Worm (Caenorhabditis elegans) whole organism, young adult: ENCODE measurements around the gene bcf-1.

Experiments used
- F10E7.11 ChIP-seq: sonication (generic microtip); optimal IDR thresholded peaks from 2 replicates; lab custom pipeline; 2017; ENCODE audit warnings: mild to moderate bottlenecking, missing genetic modification characterization, moderate library complexity, missing compliant biosample characterization
- cebp-1 ChIP-seq, 2 experiments: fragments of 200-800 bp in 1 of 2; sonication (Bioruptor generic) in 1 of 2; sonication (generic microtip) in 1 of 2; IDR thresholded peaks in 1 of 2; optimal IDR thresholded peaks in 1 of 2; 2 replicates each; pipeline versions ENCODE4 v1.3.6 to Lab custom; 2017 to 2022; ENCODE audit warnings: missing compliant biosample characterization in 2 of 2, missing genetic modification characterization in 2 of 2, mild to moderate bottlenecking in 1 of 2, missing genetic modification reagents in 1 of 2, moderate library complexity in 1 of 2
- ceh-40 ChIP-seq: fragments of 200-800 bp; sonication (Bioruptor generic); IDR thresholded peaks from 2 replicates; pipeline ENCODE4 v1.3.6; 2022; ENCODE audit warnings: missing genetic modification characterization, missing compliant biosample characterization
- ceh-79 ChIP-seq: sonication (generic microtip); optimal IDR thresholded peaks from 2 replicates; lab custom pipeline; 2017; ENCODE audit warnings: mild to moderate bottlenecking, missing genetic modification characterization, missing compliant biosample characterization
- let-526 ChIP-seq: fragments of 200-800 bp; sonication (Bioruptor generic); IDR thresholded peaks from 2 replicates; pipeline ENCODE4 v1.3.6; 2022; ENCODE audit warnings: missing genetic modification reagents, missing genetic modification characterization, missing compliant biosample characterization
- lin-26 ChIP-seq: fragments of 200-800 bp; sonication (Bioruptor generic); IDR thresholded peaks from 2 replicates; pipeline ENCODE4 v1.3.6; 2022; ENCODE audit warnings: missing genetic modification reagents, missing genetic modification characterization, missing compliant biosample characterization
- lin-35 ChIP-seq, 3 experiments: fragments of 150-350 bp in 2 of 3; sonication (generic microtip) in 1 of 3; optimal IDR thresholded peaks; 2 replicates each; lab custom pipeline; 2014 to 2018; ENCODE audit warnings: missing biosample characterization in 3 of 3, missing genetic modification characterization in 3 of 3, missing genetic modification reagents in 3 of 3
- nhr-80 ChIP-seq: sonication (generic microtip); optimal IDR thresholded peaks from 2 replicates; lab custom pipeline; 2016; ENCODE audit warnings: missing genetic modification characterization, missing compliant biosample characterization
- pbrm-1 ChIP-seq: fragments of 200-800 bp; sonication (Bioruptor generic); IDR thresholded peaks from 2 replicates; pipeline ENCODE4 v1.3.6; 2022; ENCODE audit warnings: missing genetic modification reagents, missing genetic modification characterization, missing compliant biosample characterization
- rec-8 ChIP-seq, 2 experiments: sonication (generic microtip); optimal IDR thresholded peaks; 2 replicates each; lab custom pipeline; 2016; ENCODE audit warnings: mild to moderate bottlenecking in 2 of 2, missing genetic modification characterization in 2 of 2, missing genetic modification reagents in 2 of 2, missing genotype in 2 of 2, missing biosample characterization in 1 of 2, missing compliant biosample characterization in 1 of 2, moderate library complexity in 1 of 2
- unc-62 ChIP-seq: fragments of 150-350 bp; optimal IDR thresholded peaks from 2 replicates; lab custom pipeline; 2014; ENCODE audit warnings: missing biosample characterization, missing genetic modification reagents, missing genetic modification characterization
- ztf-26 ChIP-seq: sonication (generic microtip); optimal IDR thresholded peaks from 2 replicates; lab custom pipeline; 2017; ENCODE audit warnings: missing genetic modification characterization, missing compliant biosample characterization
- ztf-6 ChIP-seq: fragments of 200-800 bp; sonication (Bioruptor generic); IDR thresholded peaks from 2 replicates; pipeline ENCODE4 v1.3.6; 2022; ENCODE audit warnings: missing genetic modification reagents, missing genetic modification characterization, missing compliant biosample characterization

ce11 chrV:6441613-6442012, 33.0 kb upstream of the bcf-1 start, which contains the start of gene T05H4.15:
- TF ChIP-seq lin-35 (GFP tag; optimal IDR thresholded peaks at IDR 0.05; lab: Kevin White, UChicago) (no peak), ceh-79 (no peak), ztf-26 (tag; lab: Kevin White, UChicago) (no peak), ztf-6 (no peak), rec-8 (tag; optimal IDR thresholded peaks at IDR 0.05; lab: Kevin White, UChicago) (no peak), F10E7.11 (tag; lab: Kevin White, UChicago) (no peak), let-526 (GFP tag; lab: Robert Waterston, UW) (no peak), lin-26 (GFP tag; lab: Robert Waterston, UW) (no peak), nhr-80 (tag; lab: Kevin White, UChicago) (no peak), unc-62 (GFP tag; lab: Kevin White, UChicago) (no peak), ceh-40 (no peak), cebp-1 (GFP tag; IDR thresholded peaks at IDR 0.05; lab: Robert Waterston, UW) (no peak), cebp-1 (tag; optimal IDR thresholded peaks at IDR 0.05; lab: Kevin White, UChicago) (no peak), pbrm-1 (GFP tag; lab: Robert Waterston, UW) (no peak)
